Worm (Caenorhabditis elegans) whole organism, mixed stage, embryonic: Measurements from ENCODE around the gene srd-42.

Source experiments
- blmp-1 ChIP-seq: fragments of 150-350 bp; optimal IDR thresholded peaks from 2 replicates; lab custom pipeline; 2014; ENCODE audit warnings: missing biosample characterization, missing genetic modification characterization
- ces-1 ChIP-seq: fragments of 150-350 bp; optimal IDR thresholded peaks from 2 replicates; lab custom pipeline; 2014; ENCODE audit warnings: missing biosample characterization, missing genetic modification reagents, missing genetic modification characterization
- elt-3 ChIP-seq: fragments of 150-350 bp; optimal IDR thresholded peaks from 2 replicates; lab custom pipeline; 2014; ENCODE audit warnings: missing biosample characterization, missing genetic modification characterization
- lin-13 ChIP-seq: fragments of 150-350 bp; optimal IDR thresholded peaks from 2 replicates; lab custom pipeline; 2014; ENCODE audit warnings: missing biosample characterization, missing genetic modification characterization
- pha-4 ChIP-seq: fragments of 150-350 bp; optimal IDR thresholded peaks from 2 replicates; lab custom pipeline; 2018; ENCODE audit warnings: missing biosample characterization, missing genetic modification reagents, missing genetic modification characterization
- snpc-4 ChIP-seq: fragments of 150-350 bp; optimal IDR thresholded peaks from 2 replicates; lab custom pipeline; 2014; ENCODE audit warnings: missing biosample characterization, missing genetic modification characterization
- unc-39 ChIP-seq: fragments of 150-350 bp; optimal IDR thresholded peaks from 2 replicates; lab custom pipeline; 2014; ENCODE audit warnings: missing biosample characterization, missing genetic modification characterization

DNA sequence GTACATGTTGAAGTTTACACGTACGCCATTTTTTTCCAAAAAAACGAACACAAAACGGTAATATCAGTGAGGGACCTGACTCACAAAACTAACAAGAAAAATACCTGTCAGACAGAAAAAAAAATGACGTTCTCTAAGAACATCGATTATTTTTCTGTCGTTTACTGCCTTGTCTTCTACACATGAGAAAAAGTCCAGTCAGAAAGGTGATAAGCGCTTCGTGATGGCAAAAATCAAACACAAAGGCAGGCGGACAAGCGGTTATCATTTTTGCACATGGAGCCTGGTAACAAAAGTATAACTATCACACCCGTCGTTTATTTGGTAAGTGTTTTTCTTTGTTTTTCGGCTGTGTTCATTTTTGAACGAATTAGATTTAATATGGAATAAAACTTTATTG is 30.6 kb upstream of the srd-42 start, which contains the start of gene F46G10.4:
- TF ChIP-seq unc-39 (tag; lab: Kevin White, UChicago) (no peak), lin-13 (no peak), pha-4 (no peak), blmp-1 (tag; lab: Kevin White, UChicago) (no peak), ces-1 (GFP tag; lab: Kevin White, UChicago) (no peak), snpc-4 (no peak), elt-3 (tag; lab: Kevin White, UChicago) (no peak)
